ENCODE assay signal across 5 fruit fly cellular contexts in genomic region chr3L:6494928-6495806, dm6.
TF ChIP-seq lines count a peak whose summit lies in the region.

Gene Vps8 (minus strand): TSS chr3L:6495297.
Gene sfl (plus strand): TSS chr3L:6495680.

- TF ChIP-seq CTCF in whole organism, embryonic (GFP tag; optimal IDR thresholded peaks at IDR 0.05; lab: Kevin White, UChicago) = no peak

TF ChIP-seq in whole organism, adult, 20 proteins besides CTCF, POLR2A, EP300 and RAD21 (continues in another document):
- TF ChIP-seq CG11617 (GFP tag; optimal IDR thresholded peaks at IDR 0.05; lab: Kevin White, UChicago) (peak; percentile 12), Clk (GFP tag; optimal IDR thresholded peaks at IDR 0.05; lab: Kevin White, UChicago) (no peak), CG33017 (tag; optimal IDR thresholded peaks at IDR 0.05; lab: Kevin White, UChicago) (no peak), kay (GFP tag; lab: Kevin White, UChicago; ENCODE audit: borderline replicate concordance) (peak; percentile 61), cnc (optimal IDR thresholded peaks at IDR 0.05; lab: Kevin White, UChicago) (no peak), CG5204 (GFP tag; optimal IDR thresholded peaks at IDR 0.05; lab: Kevin White, UChicago) (peak; percentile 36), bab1 (GFP tag; optimal IDR thresholded peaks at IDR 0.05; lab: Kevin White, UChicago) (peak; percentile 24), tj (GFP tag; optimal IDR thresholded peaks at IDR 0.05; lab: Kevin White, UChicago) (no peak), toe (GFP tag; optimal IDR thresholded peaks at IDR 0.05; lab: Kevin White, UChicago) (peak; percentile 68), CG7045 (GFP tag; optimal IDR thresholded peaks at IDR 0.05; lab: Kevin White, UChicago) (peak; percentile 38), CG14711 (tag; optimal IDR thresholded peaks at IDR 0.05; lab: Kevin White, UChicago) (peak; percentile 48), cic (GFP tag; optimal IDR thresholded peaks at IDR 0.05; lab: Kevin White, UChicago) (no peak), Crg-1 (GFP tag; optimal IDR thresholded peaks at IDR 0.05; lab: Kevin White, UChicago) (no peak), CG12768 (GFP tag; optimal IDR thresholded peaks at IDR 0.05; lab: Kevin White, UChicago) (no peak), pad (GFP tag; optimal IDR thresholded peaks at IDR 0.05; lab: Kevin White, UChicago) (peak; percentile 39), CG1620 (GFP tag; optimal IDR thresholded peaks at IDR 0.05; lab: Kevin White, UChicago) (peak; percentile 40), Mnt (GFP tag; optimal IDR thresholded peaks at IDR 0.05; lab: Kevin White, UChicago) (no peak), ovo (GFP tag; optimal IDR thresholded peaks at IDR 0.05; lab: Kevin White, UChicago) (no peak)

TF ChIP-seq in whole organism, embryonic, 481 proteins besides CTCF, POLR2A, EP300 and RAD21 (continues in another document):
- TF ChIP-seq CG10462 (GFP tag; optimal IDR thresholded peaks at IDR 0.05; lab: Kevin White, UChicago) = no peak
- no peak for TF ChIP-seq CG1832 (GFP tag; optimal IDR thresholded peaks at IDR 0.05; lab: Kevin White, UChicago)
- no peak for TF ChIP-seq wdn (GFP tag; IDR thresholded peaks at IDR 0.05; lab: Robert Waterston, UW)
- peak; percentile 84 for TF ChIP-seq tna (GFP tag; IDR thresholded peaks at IDR 0.05; lab: Robert Waterston, UW; ENCODE audit: partially characterized antibody)
- TF ChIP-seq nerfin-1 (tag; optimal IDR thresholded peaks at IDR 0.05; lab: Kevin White, UChicago) = peak; percentile 38
- TF ChIP-seq CG14014 (GFP tag; IDR thresholded peaks at IDR 0.05; lab: Robert Waterston, UW) = no peak
- TF ChIP-seq Dfd (GFP tag; optimal IDR thresholded peaks at IDR 0.05; lab: Kevin White, UChicago) = no peak
- TF ChIP-seq otp (GFP tag; IDR thresholded peaks at IDR 0.05; lab: Robert Waterston, UW) = no peak
- TF ChIP-seq CG4730 (GFP tag; IDR thresholded peaks at IDR 0.05; lab: Robert Waterston, UW) = no peak
- peak; percentile 11 for TF ChIP-seq Abd-B (GFP tag; optimal IDR thresholded peaks at IDR 0.05; lab: Kevin White, UChicago)
- peak; percentile 72 for TF ChIP-seq row (GFP tag; IDR thresholded peaks at IDR 0.05; lab: Robert Waterston, UW)
- TF ChIP-seq ind (GFP tag; optimal IDR thresholded peaks at IDR 0.05; lab: Kevin White, UChicago) = peak; percentile 28
- TF ChIP-seq CG7786 (GFP tag; optimal IDR thresholded peaks at IDR 0.05; lab: Kevin White, UChicago) = no peak
- TF ChIP-seq br (optimal IDR thresholded peaks at IDR 0.05; lab: Kevin White, UChicago) = no peak
- TF ChIP-seq Nf-YB (GFP tag; optimal IDR thresholded peaks at IDR 0.05; lab: Kevin White, UChicago) = peak; percentile 30
- TF ChIP-seq nerfin-2 (GFP tag; IDR thresholded peaks at IDR 0.05; lab: Robert Waterston, UW; ENCODE audit: partially characterized antibody) = peak; percentile 89
- TF ChIP-seq esg (GFP tag; conservative IDR thresholded peaks at IDR 0.05; lab: Robert Waterston, UW) = no peak
- no peak for TF ChIP-seq Dip2 (GFP tag; IDR thresholded peaks at IDR 0.05; lab: Robert Waterston, UW)
- TF ChIP-seq CoRest (tag; optimal IDR thresholded peaks at IDR 0.05; lab: Kevin White, UChicago) = peak; percentile 49

TF ChIP-seq in whole organism, prepupa, 60 proteins besides CTCF, POLR2A, EP300 and RAD21 (continues in another document):
- no peak for TF ChIP-seq CG1621 (tag; optimal IDR thresholded peaks at IDR 0.05; lab: Kevin White, UChicago)
- peak; percentile 26 for TF ChIP-seq CG3919 (GFP tag; optimal IDR thresholded peaks at IDR 0.05; lab: Kevin White, UChicago)
- peak; percentile 17 for TF ChIP-seq pdm3 (GFP tag; optimal IDR thresholded peaks at IDR 0.05; lab: Kevin White, UChicago)
- peak; percentile 6 for TF ChIP-seq CG32006 (GFP tag; optimal IDR thresholded peaks at IDR 0.05; lab: Kevin White, UChicago)
- peak; percentile 7 for TF ChIP-seq lz (GFP tag; optimal IDR thresholded peaks at IDR 0.05; lab: Kevin White, UChicago)
- TF ChIP-seq CG7368 (GFP tag; optimal IDR thresholded peaks at IDR 0.05; lab: Kevin White, UChicago) = no peak
- no peak for TF ChIP-seq dsx (GFP tag; optimal IDR thresholded peaks at IDR 0.05; lab: Kevin White, UChicago; ENCODE audit: poor library complexity, severe bottlenecking)
- TF ChIP-seq Hr39 (GFP tag; optimal IDR thresholded peaks at IDR 0.05; lab: Kevin White, UChicago) = peak; percentile 13
- no peak for TF ChIP-seq CG8319 (GFP tag; optimal IDR thresholded peaks at IDR 0.05; lab: Kevin White, UChicago)
- TF ChIP-seq Sox102F (GFP tag; optimal IDR thresholded peaks at IDR 0.05; lab: Kevin White, UChicago) = peak; percentile 24
- no peak for TF ChIP-seq CG11902 (GFP tag; optimal IDR thresholded peaks at IDR 0.05; lab: Kevin White, UChicago)
- TF ChIP-seq CG11762 (GFP tag; optimal IDR thresholded peaks at IDR 0.05; lab: Kevin White, UChicago; ENCODE audit: insufficient read depth) = no peak
- TF ChIP-seq fkh (GFP tag; optimal IDR thresholded peaks at IDR 0.05; lab: Kevin White, UChicago) = peak; percentile 8
- TF ChIP-seq cyc (GFP tag; optimal IDR thresholded peaks at IDR 0.05; lab: Kevin White, UChicago) = peak; percentile 9
- TF ChIP-seq Ets21C (GFP tag; optimal IDR thresholded peaks at IDR 0.05; lab: Kevin White, UChicago) = peak; percentile 4
- peak; percentile 11 for TF ChIP-seq CG3032 (tag; optimal IDR thresholded peaks at IDR 0.05; lab: Kevin White, UChicago)
- no peak for TF ChIP-seq dac (GFP tag; optimal IDR thresholded peaks at IDR 0.05; lab: Kevin White, UChicago)
- TF ChIP-seq CG34406 (GFP tag; optimal IDR thresholded peaks at IDR 0.05; lab: Kevin White, UChicago) = no peak
- no peak for TF ChIP-seq ss (GFP tag; optimal IDR thresholded peaks at IDR 0.05; lab: Kevin White, UChicago)

TF ChIP-seq in whole organism, pupa, 21 proteins besides CTCF, POLR2A, EP300 and RAD21:
- TF ChIP-seq Ets98B (GFP tag; IDR thresholded peaks at IDR 0.05; lab: Robert Waterston, UW) (peak; percentile 5; the same call in 1 of the 2 replicates), CG4496 (GFP tag; IDR thresholded peaks at IDR 0.05; lab: Robert Waterston, UW) (peak; percentile 60; the same call in 2 of the 3 replicates), Pif1A (GFP tag; optimal IDR thresholded peaks at IDR 0.05; lab: Kevin White, UChicago) (peak; percentile 3), CG8159 (tag; optimal IDR thresholded peaks at IDR 0.05; lab: Kevin White, UChicago) (peak; percentile 52), CG17806 (tag; optimal IDR thresholded peaks at IDR 0.05; lab: Kevin White, UChicago) (no peak)

TF ChIP-seq in whole organism, wandering third instar larva, 38 proteins besides CTCF, POLR2A, EP300 and RAD21:
- TF ChIP-seq CrebA (GFP tag; optimal IDR thresholded peaks at IDR 0.05; lab: Kevin White, UChicago; ENCODE audit: borderline replicate concordance) (no peak), dsf (GFP tag; optimal IDR thresholded peaks at IDR 0.05; lab: Kevin White, UChicago; ENCODE audit: borderline replicate concordance) (peak; percentile 20), OdsH (GFP tag; optimal IDR thresholded peaks at IDR 0.05; lab: Kevin White, UChicago) (no peak), tai (GFP tag; optimal IDR thresholded peaks at IDR 0.05; lab: Kevin White, UChicago) (no peak), Rel (GFP tag; optimal IDR thresholded peaks at IDR 0.05; lab: Kevin White, UChicago) (no peak), Rel (tag; optimal IDR thresholded peaks at IDR 0.05; lab: Kevin White, UChicago) (peak; percentile 90), brk (GFP tag; optimal IDR thresholded peaks at IDR 0.05; lab: Kevin White, UChicago) (no peak), foxo (GFP tag; optimal IDR thresholded peaks at IDR 0.05; lab: Kevin White, UChicago) (peak in 1 of 2 experiments; percentile 33), h (GFP tag; optimal IDR thresholded peaks at IDR 0.05; lab: Kevin White, UChicago) (peak; percentile 21), Vsx2 (GFP tag; optimal IDR thresholded peaks at IDR 0.05; lab: Kevin White, UChicago; ENCODE audit: partially characterized antibody) (no peak), HLH106 (tag; optimal IDR thresholded peaks at IDR 0.05; lab: Kevin White, UChicago) (peak; percentile 9), N (GFP tag; optimal IDR thresholded peaks at IDR 0.05; lab: Kevin White, UChicago) (no peak), Dif (GFP tag; optimal IDR thresholded peaks at IDR 0.05; lab: Kevin White, UChicago; ENCODE audit: partially characterized antibody) (no peak), rgr (GFP tag; optimal IDR thresholded peaks at IDR 0.05; lab: Kevin White, UChicago) (peak; percentile 34), Sp1 (GFP tag; optimal IDR thresholded peaks at IDR 0.05; lab: Kevin White, UChicago) (peak; percentile 23), Mio (GFP tag; optimal IDR thresholded peaks at IDR 0.05; lab: Kevin White, UChicago) (no peak), Hr83 (GFP tag; optimal IDR thresholded peaks at IDR 0.05; lab: Kevin White, UChicago; ENCODE audit: poor library complexity, severe bottlenecking) (peak; percentile 55), dl (GFP tag; optimal IDR thresholded peaks at IDR 0.05; lab: Kevin White, UChicago; ENCODE audit: insufficient read depth in 1 of 2, partially characterized antibody in 2 of 2) (no peak), Hnf4 (GFP tag; optimal IDR thresholded peaks at IDR 0.05; lab: Kevin White, UChicago) (peak; percentile 28), dmrt93B (GFP tag; optimal IDR thresholded peaks at IDR 0.05; lab: Kevin White, UChicago) (no peak), sv (GFP tag; optimal IDR thresholded peaks at IDR 0.05; lab: Kevin White, UChicago) (peak; percentile 30), woc (GFP tag; optimal IDR thresholded peaks at IDR 0.05; lab: Kevin White, UChicago) (peak; percentile 71), CG9705 (GFP tag; optimal IDR thresholded peaks at IDR 0.05; lab: Kevin White, UChicago) (peak; percentile 16), usp (GFP tag; optimal IDR thresholded peaks at IDR 0.05; lab: Kevin White, UChicago) (no peak), fru (GFP tag; optimal IDR thresholded peaks at IDR 0.05; lab: Kevin White, UChicago) (peak; percentile 25)
